Worm (Caenorhabditis elegans) whole organism, mixed stage, embryonic: Measurements from ENCODE around the gene drd-10.

ENCODE experiments used
- blmp-1 ChIP-seq: fragments of 150-350 bp; optimal IDR thresholded peaks from 2 replicates; lab custom pipeline; 2014; ENCODE audit warnings: missing biosample characterization, missing genetic modification characterization
- ceh-43 ChIP-seq: fragments of 200-800 bp; sonication (Bioruptor generic); optimal IDR thresholded peaks from 2 replicates; lab custom pipeline; 2018; ENCODE audit warnings: mild to moderate bottlenecking, missing genetic modification characterization, moderate library complexity, missing compliant biosample characterization
- ces-1 ChIP-seq: fragments of 150-350 bp; optimal IDR thresholded peaks from 2 replicates; lab custom pipeline; 2014; ENCODE audit warnings: missing biosample characterization, missing genetic modification reagents, missing genetic modification characterization
- elt-1 ChIP-seq: sonication (generic microtip); optimal IDR thresholded peaks from 2 replicates; lab custom pipeline; 2017; ENCODE audit warnings: missing genetic modification characterization, mild to moderate bottlenecking, missing compliant biosample characterization, antibody characterized with exemption, moderate library complexity, borderline replicate concordance; ENCODE audit not compliant: insufficient read depth
- elt-3 ChIP-seq: fragments of 150-350 bp; optimal IDR thresholded peaks from 2 replicates; lab custom pipeline; 2014; ENCODE audit warnings: missing biosample characterization, missing genetic modification characterization
- lin-13 ChIP-seq: fragments of 150-350 bp; optimal IDR thresholded peaks from 2 replicates; lab custom pipeline; 2014; ENCODE audit warnings: missing biosample characterization, missing genetic modification characterization
- lin-32 ChIP-seq: fragments of 200-800 bp; sonication (Bioruptor generic); optimal IDR thresholded peaks from 2 replicates; lab custom pipeline; 2018; ENCODE audit warnings: mild to moderate bottlenecking, missing genetic modification characterization, missing compliant biosample characterization
- mls-2 ChIP-seq: sonication (generic microtip); optimal IDR thresholded peaks from 2 replicates; lab custom pipeline; 2016; ENCODE audit warnings: mild to moderate bottlenecking, missing genetic modification characterization, moderate library complexity, missing compliant biosample characterization
- nhr-12 ChIP-seq: fragments of 150-350 bp; optimal IDR thresholded peaks from 2 replicates; lab custom pipeline; 2014; ENCODE audit warnings: missing biosample characterization, missing genetic modification characterization
- pha-4 ChIP-seq: fragments of 150-350 bp; optimal IDR thresholded peaks from 2 replicates; lab custom pipeline; 2018; ENCODE audit warnings: missing biosample characterization, missing genetic modification reagents, missing genetic modification characterization
- unc-62 ChIP-seq: fragments of 150-350 bp; optimal IDR thresholded peaks from 2 replicates; lab custom pipeline; 2014; ENCODE audit warnings: missing biosample characterization, missing genetic modification reagents, missing genetic modification characterization

ce11 chrV:7007307-7007706, at the start of gene drd-10:
- TF ChIP-seq nhr-12 (tag; lab: Kevin White, UChicago) = no peak
- TF ChIP-seq elt-1 (tag; lab: Kevin White, UChicago) = no peak
- TF ChIP-seq ces-1 (GFP tag; lab: Kevin White, UChicago) = no peak
- no peak for TF ChIP-seq ceh-43 (GFP tag; lab: Kevin White, UChicago)
- TF ChIP-seq blmp-1 = no peak
- TF ChIP-seq elt-3 (tag; lab: Kevin White, UChicago) = no peak
- TF ChIP-seq lin-13 (tag; lab: Kevin White, UChicago) = no peak
- no peak for TF ChIP-seq unc-62 (GFP tag; lab: Kevin White, UChicago)
- TF ChIP-seq lin-32 = no peak
- TF ChIP-seq pha-4 (tag; lab: Kevin White, UChicago) = no peak
- no peak for TF ChIP-seq mls-2
